Fruit fly (Drosophila melanogaster): ENCODE results near the gene Cluap1.

Cluap1 gene

DNA sequence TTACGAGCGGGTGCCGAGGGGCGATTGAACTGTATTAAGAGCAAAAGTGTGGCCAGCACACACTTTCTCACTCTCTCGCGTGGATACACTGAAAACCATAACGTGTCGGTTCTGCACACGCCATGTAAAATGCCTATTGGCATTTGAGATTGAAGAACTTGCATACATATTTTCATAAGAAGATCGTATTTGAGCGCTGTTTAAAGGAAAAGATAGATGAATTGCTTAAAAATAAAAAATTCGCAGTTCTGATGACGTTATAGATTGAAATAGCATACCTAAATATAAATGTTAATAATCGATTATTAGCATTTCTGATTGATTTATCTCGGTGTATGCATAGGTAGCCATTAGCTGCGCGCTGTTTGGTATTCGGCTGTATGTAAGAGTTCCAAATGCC, 35.0 kb downstream of the Cluap1 start (continued):
- no peak for TF ChIP-seq zen (tag; optimal IDR thresholded peaks at IDR 0.05)
- TF ChIP-seq CG15011 (GFP tag; optimal IDR thresholded peaks at IDR 0.05): no peak
- TF ChIP-seq CG31224 (GFP tag; IDR thresholded peaks at IDR 0.05): no peak
- TF ChIP-seq repo (GFP tag; optimal IDR thresholded peaks at IDR 0.05): no peak
- no peak for TF ChIP-seq CG6254 (GFP tag; optimal IDR thresholded peaks at IDR 0.05)
- TF ChIP-seq Nf-YC (tag; optimal IDR thresholded peaks at IDR 0.05): no peak
- peak; percentile 55 for TF ChIP-seq CG2712 (tag; optimal IDR thresholded peaks at IDR 0.05)
- no peak for TF ChIP-seq CG9876 (GFP tag; optimal IDR thresholded peaks at IDR 0.05)
- TF ChIP-seq hbn (GFP tag; IDR thresholded peaks at IDR 0.05; ENCODE audit: partially characterized antibody): no peak
- TF ChIP-seq Dp (GFP tag; optimal IDR thresholded peaks at IDR 0.05): no peak
- TF ChIP-seq CG3065 (GFP tag; optimal IDR thresholded peaks at IDR 0.05): no peak
- TF ChIP-seq CG6272 (GFP tag; IDR thresholded peaks at IDR 0.05): no peak
- TF ChIP-seq CG30431 (GFP tag; optimal IDR thresholded peaks at IDR 0.05): peak; percentile 2
- TF ChIP-seq dimm (GFP tag; IDR thresholded peaks at IDR 0.05): no peak
- peak; percentile 2 for TF ChIP-seq CG8944 (GFP tag; optimal IDR thresholded peaks at IDR 0.05)
- no peak for TF ChIP-seq oc (tag; optimal IDR thresholded peaks at IDR 0.05)
- TF ChIP-seq bcd (GFP tag; optimal IDR thresholded peaks at IDR 0.05): peak; percentile 26
- no peak for TF ChIP-seq CG7357 (GFP tag; IDR thresholded peaks at IDR 0.05)
- peak; percentile 10 for TF ChIP-seq CG12769 (tag; optimal IDR thresholded peaks at IDR 0.05)
- no peak for TF ChIP-seq Neu2 (GFP tag; optimal IDR thresholded peaks at IDR 0.05; ENCODE audit: borderline replicate concordance)
- no peak for TF ChIP-seq Fer1 (GFP tag; optimal IDR thresholded peaks at IDR 0.05)
- no peak for TF ChIP-seq Atf3 (GFP tag; optimal IDR thresholded peaks at IDR 0.05)
- 0 out of 3 replicates have a peak, but pooled peaks have one; percentile 12 for TF ChIP-seq ci (GFP tag; IDR thresholded peaks at IDR 0.05)
- TF ChIP-seq D (optimal IDR thresholded peaks at IDR 0.05): no peak
- TF ChIP-seq D (GFP tag; optimal IDR thresholded peaks at IDR 0.05): peak; percentile 34
- TF ChIP-seq CG8388 (GFP tag; optimal IDR thresholded peaks at IDR 0.05): peak; percentile 27
- peak; percentile 26 for TF ChIP-seq Sox100B (GFP tag; optimal IDR thresholded peaks at IDR 0.05)
- TF ChIP-seq unc-4 (GFP tag; IDR thresholded peaks at IDR 0.05; ENCODE audit: partially characterized antibody): no peak
- no peak for TF ChIP-seq CG12744 (GFP tag; optimal IDR thresholded peaks at IDR 0.05)
- no peak for TF ChIP-seq CG17359 (tag; optimal IDR thresholded peaks at IDR 0.05)
- no peak for TF ChIP-seq unpg (GFP tag; optimal IDR thresholded peaks at IDR 0.05)
- TF ChIP-seq lilli (GFP tag; optimal IDR thresholded peaks at IDR 0.05): peak; percentile 14
- TF ChIP-seq az2 (GFP tag; optimal IDR thresholded peaks at IDR 0.05): peak; percentile 27
- TF ChIP-seq CG15696 (tag; optimal IDR thresholded peaks at IDR 0.05): peak; percentile 5
- TF ChIP-seq tup (GFP tag; optimal IDR thresholded peaks at IDR 0.05): no peak
- peak; percentile 61 for TF ChIP-seq dmrt99B (tag; optimal IDR thresholded peaks at IDR 0.05)
- peak; percentile 65 for TF ChIP-seq ATbp (GFP tag; optimal IDR thresholded peaks at IDR 0.05)
- TF ChIP-seq gsb-n (tag; optimal IDR thresholded peaks at IDR 0.05): peak; percentile 10
- TF ChIP-seq CG3163 (GFP tag; optimal IDR thresholded peaks at IDR 0.05): no peak
- TF ChIP-seq exex (tag; optimal IDR thresholded peaks at IDR 0.05): no peak
- TF ChIP-seq tin (GFP tag; optimal IDR thresholded peaks at IDR 0.05): no peak
- TF ChIP-seq CG6689 (GFP tag; IDR thresholded peaks at IDR 0.05): peak; percentile 42
- TF ChIP-seq Bdp1 (GFP tag; optimal IDR thresholded peaks at IDR 0.05): no peak
- TF ChIP-seq Mrtf (GFP tag; IDR thresholded peaks at IDR 0.05): 0 out of 3 replicates have a peak, but pooled peaks have one; percentile 32
- no peak for TF ChIP-seq H2.0 (GFP tag; IDR thresholded peaks at IDR 0.05)
- TF ChIP-seq CG1832 (GFP tag; optimal IDR thresholded peaks at IDR 0.05): no peak
- no peak for TF ChIP-seq CG6854 (GFP tag; optimal IDR thresholded peaks at IDR 0.05)
- no peak for TF ChIP-seq CG43689 (GFP tag; IDR thresholded peaks at IDR 0.05)
- TF ChIP-seq grau (tag; optimal IDR thresholded peaks at IDR 0.05): no peak
- TF ChIP-seq Gsc (GFP tag; IDR thresholded peaks at IDR 0.05): no peak
- no peak for TF ChIP-seq CG6791 (GFP tag; IDR thresholded peaks at IDR 0.05; ENCODE audit: partially characterized antibody)
- peak; percentile 2 for TF ChIP-seq CG1602 (GFP tag; optimal IDR thresholded peaks at IDR 0.05)

Data from whole organism, embryonic.